Fruit fly (Drosophila melanogaster) whole organism, embryonic: ENCODE measurements around the gene HDAC4.
A peak's percentile ranks its signal among the peaks of the same experiment; 100 is the strongest.

Experiments used
- Atf6 ChIP-seq: fragments of 200-800 bp; sonication (Bioruptor generic); IDR thresholded peaks from 2 replicates; pipeline ENCODE4 v1.3.6; 2022; ENCODE audit warnings: missing biosample characterization, missing genetic modification characterization
- CG10147 ChIP-seq: fragments of 200-800 bp; sonication (Bioruptor generic); optimal IDR thresholded peaks from 2 replicates; lab custom pipeline; 2019; ENCODE audit warnings: missing biosample characterization, mild to moderate bottlenecking, missing genetic modification characterization, moderate library complexity
- CG10979 ChIP-seq: fragments of 200-800 bp; sonication (Bioruptor generic); optimal IDR thresholded peaks from 2 replicates; lab custom pipeline; 2018; ENCODE audit warnings: missing biosample characterization, mild to moderate bottlenecking, missing genetic modification characterization, moderate library complexity
- CG11504 ChIP-seq: fragments of 200-800 bp; sonication (Bioruptor generic); optimal IDR thresholded peaks from 3 replicates; lab custom pipeline; 2019; ENCODE audit warnings: missing biosample characterization, mild to moderate bottlenecking, missing genetic modification characterization, moderate library complexity
- CG13296 ChIP-seq: fragments of 200-800 bp; sonication (Bioruptor generic); optimal IDR thresholded peaks from 3 replicates; lab custom pipeline; 2018; ENCODE audit warnings: missing biosample characterization, mild to moderate bottlenecking, missing genetic modification characterization
- CG15011 ChIP-seq: fragments of 200-800 bp; sonication (Bioruptor generic); optimal IDR thresholded peaks from 3 replicates; lab custom pipeline; 2018; ENCODE audit warnings: missing biosample characterization, mild to moderate bottlenecking, missing genetic modification characterization
- CG15269 ChIP-seq: fragments of 200-800 bp; sonication (Bioruptor generic); optimal IDR thresholded peaks from 2 replicates; lab custom pipeline; 2018; ENCODE audit warnings: missing biosample characterization, mild to moderate bottlenecking, missing genetic modification characterization, moderate library complexity
- CG15601 ChIP-seq: fragments of 200-800 bp; sonication (Bioruptor generic); optimal IDR thresholded peaks from 3 replicates; lab custom pipeline; 2019; ENCODE audit warnings: missing biosample characterization, mild to moderate bottlenecking, missing genetic modification characterization, moderate library complexity
- CG17829 ChIP-seq: fragments of 200-800 bp; optimal IDR thresholded peaks from 2 replicates; lab custom pipeline; 2019; ENCODE audit warnings: missing biosample characterization, mild to moderate bottlenecking, missing genetic modification characterization, moderate library complexity
- CG18262 ChIP-seq: fragments of 200-800 bp; optimal IDR thresholded peaks from 3 replicates; lab custom pipeline; 2019; ENCODE audit warnings: missing biosample characterization, mild to moderate bottlenecking, missing genetic modification characterization, moderate library complexity
- CG1832 ChIP-seq: fragments of 200-800 bp; sonication (Bioruptor generic); optimal IDR thresholded peaks from 2 replicates; lab custom pipeline; 2017; ENCODE audit warnings: missing biosample characterization, mild to moderate bottlenecking, missing genetic modification characterization, inconsistent platforms
- CG18599 ChIP-seq: fragments of 200-800 bp; sonication (Bioruptor generic); optimal IDR thresholded peaks from 3 replicates; lab custom pipeline; 2017; ENCODE audit warnings: missing biosample characterization, missing genetic modification characterization, mild to moderate bottlenecking, moderate library complexity, missing genetic modification reagents
- CG2120 ChIP-seq: fragments of 200-800 bp; sonication (Bioruptor generic); optimal IDR thresholded peaks from 3 replicates; lab custom pipeline; 2016; ENCODE audit warnings: missing biosample characterization, missing genetic modification characterization
- CG2712 ChIP-seq: fragments of 200-800 bp; optimal IDR thresholded peaks from 3 replicates; lab custom pipeline; 2019; ENCODE audit warnings: missing biosample characterization, mild to moderate bottlenecking, missing genetic modification characterization, moderate library complexity
- CG30403 ChIP-seq: fragments of 200-800 bp; sonication (Bioruptor generic); optimal IDR thresholded peaks from 3 replicates; lab custom pipeline; 2016; ENCODE audit warnings: missing biosample characterization, missing genetic modification characterization
- CG3065 ChIP-seq: fragments of 200-800 bp; sonication (Bioruptor generic); optimal IDR thresholded peaks from 2 replicates; lab custom pipeline; 2016; ENCODE audit warnings: missing biosample characterization, missing genetic modification characterization
- CG31224 ChIP-seq: fragments of 200-800 bp; sonication (Bioruptor generic); IDR thresholded peaks from 2 replicates; pipeline ENCODE4 v1.3.6; 2022; ENCODE audit warnings: missing biosample characterization, missing genetic modification characterization
- CG34376 ChIP-seq: fragments of 200-800 bp; sonication (Bioruptor generic); optimal IDR thresholded peaks from 2 replicates; lab custom pipeline; 2018; ENCODE audit warnings: missing biosample characterization, mild to moderate bottlenecking, missing genetic modification characterization
- CG43689 ChIP-seq: fragments of 200-800 bp; sonication (Bioruptor generic); IDR thresholded peaks from 2 replicates; pipeline ENCODE4 v1.3.6; 2022; ENCODE audit warnings: missing biosample characterization, missing genetic modification characterization
- CG7839 ChIP-seq: fragments of 200-800 bp; sonication (Bioruptor generic); optimal IDR thresholded peaks from 3 replicates; lab custom pipeline; 2018; ENCODE audit warnings: missing biosample characterization, mild to moderate bottlenecking, missing genetic modification characterization, moderate library complexity
- CG9932 ChIP-seq: fragments of 200-800 bp; sonication (Bioruptor generic); IDR thresholded peaks from 2 replicates; pipeline ENCODE4 v1.3.6; 2022; ENCODE audit warnings: missing biosample characterization, missing genetic modification characterization
- D19A ChIP-seq: fragments of 200-800 bp; optimal IDR thresholded peaks from 3 replicates; lab custom pipeline; 2019; ENCODE audit warnings: missing biosample characterization, mild to moderate bottlenecking, missing genetic modification characterization, moderate library complexity
- Deaf1 ChIP-seq: fragments of 200-800 bp; optimal IDR thresholded peaks from 3 replicates; lab custom pipeline; 2019; ENCODE audit warnings: missing biosample characterization, mild to moderate bottlenecking, missing genetic modification characterization, moderate library complexity
- Dek ChIP-seq: fragments of 200-800 bp; sonication (Bioruptor generic); optimal IDR thresholded peaks from 3 replicates; lab custom pipeline; 2019; ENCODE audit warnings: missing biosample characterization, mild to moderate bottlenecking, missing genetic modification characterization, moderate library complexity
- Drgx ChIP-seq: fragments of 200-800 bp; sonication (Bioruptor generic); IDR thresholded peaks from 2 replicates; pipeline ENCODE4 v1.3.6; 2022; ENCODE audit warnings: missing biosample characterization, missing genetic modification characterization
- Hr51 ChIP-seq, 2 experiments: fragments of 200-800 bp; sonication (Bioruptor generic); optimal IDR thresholded peaks; 2 replicates in 1 of 2; 3 replicates in 1 of 2; lab custom pipeline; 2016 to 2018; ENCODE audit warnings: missing biosample characterization in 2 of 2, missing genetic modification characterization in 2 of 2, mild to moderate bottlenecking in 1 of 2, moderate library complexity in 1 of 2
- Jarid2 ChIP-seq: fragments of 200-800 bp; sonication (Bioruptor generic); optimal IDR thresholded peaks from 3 replicates; lab custom pipeline; 2017; ENCODE audit warnings: mild to moderate bottlenecking, missing biosample characterization, missing genetic modification reagents, missing genetic modification characterization
- Lpt ChIP-seq: fragments of >200 bp; optimal IDR thresholded peaks from 2 replicates; lab custom pipeline; 2018; ENCODE audit warnings: missing biosample characterization, missing genetic modification characterization
- MBD-R2 ChIP-seq: fragments of 200-800 bp; sonication (Bioruptor generic); IDR thresholded peaks from 2 replicates; pipeline ENCODE4 v1.3.6; 2022; ENCODE audit warnings: missing biosample characterization, missing genetic modification characterization
- Side ChIP-seq: fragments of 200-800 bp; sonication (Bioruptor generic); optimal IDR thresholded peaks from 2 replicates; lab custom pipeline; 2016; ENCODE audit warnings: missing biosample characterization, missing genetic modification characterization
- Six4 ChIP-seq: fragments of 200-800 bp; sonication (Bioruptor generic); optimal IDR thresholded peaks from 2 replicates; lab custom pipeline; 2016; ENCODE audit warnings: missing biosample characterization, missing genetic modification characterization
- Sry-β ChIP-seq: fragments of 200-800 bp; sonication (Bioruptor generic); optimal IDR thresholded peaks from 2 replicates; lab custom pipeline; 2018; ENCODE audit warnings: missing biosample characterization, mild to moderate bottlenecking, missing genetic modification characterization, moderate library complexity
- abd-A ChIP-seq: fragments of 200-800 bp; sonication (Bioruptor generic); optimal IDR thresholded peaks from 3 replicates; lab custom pipeline; 2019; ENCODE audit warnings: missing biosample characterization, mild to moderate bottlenecking, missing genetic modification characterization, moderate library complexity
- bowl ChIP-seq: fragments of 200-800 bp; sonication (Bioruptor generic); IDR thresholded peaks from 2 replicates; pipeline ENCODE4 v1.3.6; 2022; ENCODE audit warnings: missing biosample characterization, missing genetic modification characterization
- dm ChIP-seq: fragments of 200-800 bp; sonication (Bioruptor generic); optimal IDR thresholded peaks from 3 replicates; lab custom pipeline; 2016; ENCODE audit warnings: missing biosample characterization, missing genetic modification characterization
- fd3F ChIP-seq: fragments of 200-800 bp; sonication (Bioruptor generic); optimal IDR thresholded peaks from 2 replicates; lab custom pipeline; 2018; ENCODE audit warnings: missing biosample characterization, mild to moderate bottlenecking, missing genetic modification characterization, moderate library complexity
- fd96Cb ChIP-seq: fragments of 200-800 bp; sonication (Bioruptor generic); optimal IDR thresholded peaks from 2 replicates; lab custom pipeline; 2018; ENCODE audit warnings: missing biosample characterization, mild to moderate bottlenecking, missing genetic modification characterization, moderate library complexity
- ftz-f1 ChIP-seq: fragments of 200-800 bp; sonication (Bioruptor generic); optimal IDR thresholded peaks from 2 replicates; lab custom pipeline; 2016; ENCODE audit warnings: missing biosample characterization, missing genetic modification characterization
- grn ChIP-seq: fragments of 200-800 bp; sonication (Bioruptor generic); optimal IDR thresholded peaks from 3 replicates; lab custom pipeline; 2017; ENCODE audit warnings: missing biosample characterization, missing genetic modification characterization
- inv ChIP-seq: fragments of 200-800 bp; sonication (Bioruptor generic); IDR thresholded peaks from 2 replicates; pipeline ENCODE4 v1.3.6; 2022; ENCODE audit warnings: missing biosample characterization, missing genetic modification characterization; ENCODE audit not compliant: partially characterized antibody
- klu ChIP-seq: fragments of 200-800 bp; sonication (Bioruptor generic); IDR thresholded peaks from 2 replicates; pipeline ENCODE4 v1.3.6; 2022; ENCODE audit warnings: missing biosample characterization, missing genetic modification characterization
- lbe ChIP-seq: fragments of 200-800 bp; sonication (Bioruptor generic); optimal IDR thresholded peaks from 2 replicates; lab custom pipeline; 2016; ENCODE audit warnings: missing biosample characterization, mild to moderate bottlenecking, missing genetic modification characterization
- salm ChIP-seq: fragments of 200-800 bp; sonication (Bioruptor generic); optimal IDR thresholded peaks from 2 replicates; lab custom pipeline; 2018; ENCODE audit warnings: missing biosample characterization, mild to moderate bottlenecking, missing genetic modification characterization
- scrt ChIP-seq: fragments of 200-800 bp; sonication (Bioruptor generic); optimal IDR thresholded peaks from 2 replicates; lab custom pipeline; 2018; ENCODE audit warnings: missing biosample characterization, mild to moderate bottlenecking, missing genetic modification characterization, moderate library complexity
- sd ChIP-seq: fragments of 200-800 bp; sonication (Bioruptor generic); optimal IDR thresholded peaks from 3 replicates; lab custom pipeline; 2018; ENCODE audit warnings: missing biosample characterization, mild to moderate bottlenecking, missing genetic modification characterization, moderate library complexity
- tap ChIP-seq: fragments of 200-800 bp; optimal IDR thresholded peaks from 3 replicates; lab custom pipeline; 2019; ENCODE audit warnings: missing biosample characterization, mild to moderate bottlenecking, missing genetic modification characterization, moderate library complexity
- tgo ChIP-seq: fragments of 200-800 bp; sonication (Bioruptor generic); IDR thresholded peaks from 3 replicates; pipeline ENCODE4 v1.3.6; 2022; ENCODE audit warnings: missing biosample characterization, missing genetic modification characterization
- trh ChIP-seq: fragments of 200-800 bp; sonication (Bioruptor generic); optimal IDR thresholded peaks from 2 replicates; lab custom pipeline; 2016; ENCODE audit warnings: missing biosample characterization, missing genetic modification characterization
- unpg ChIP-seq: fragments of 200-800 bp; sonication (Bioruptor generic); optimal IDR thresholded peaks from 3 replicates; lab custom pipeline; 2018; ENCODE audit warnings: missing biosample characterization, mild to moderate bottlenecking, missing genetic modification characterization, moderate library complexity
- vvl ChIP-seq: fragments of 200-800 bp; sonication (Bioruptor generic); IDR thresholded peaks from 2 replicates; pipeline ENCODE4 v1.3.6; 2022; ENCODE audit warnings: missing biosample characterization, missing genetic modification characterization

Gene HDAC4

DNA sequence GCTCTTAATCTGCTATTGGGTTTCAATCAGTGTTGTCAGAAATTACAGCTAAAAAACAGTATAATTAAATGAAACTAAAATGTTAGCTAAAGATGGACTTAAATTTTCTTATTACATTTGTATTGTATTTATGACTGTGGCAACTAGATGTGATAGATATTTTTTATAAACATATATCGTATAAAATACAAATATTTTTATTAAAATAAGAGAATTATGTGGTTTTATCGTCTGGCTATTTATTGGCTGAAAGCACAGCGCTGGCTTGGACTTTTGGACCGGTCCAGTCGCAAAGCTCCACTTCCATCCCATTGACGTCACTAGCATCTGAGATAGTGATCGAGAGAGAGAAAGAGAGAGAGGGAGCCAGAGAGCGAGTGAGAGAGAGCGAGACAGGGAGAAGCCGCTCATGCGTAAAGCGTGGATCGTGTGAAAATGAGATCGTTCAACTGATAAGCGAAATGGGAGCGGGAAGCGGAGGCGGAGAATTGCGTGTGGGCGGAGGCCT is 34.0 kb upstream of the HDAC4 start (continued):
- no peak for TF ChIP-seq bowl (GFP tag; lab: Robert Waterston, UW)
- TF ChIP-seq salm (tag; lab: Kevin White, UChicago) = peak; percentile 39
- TF ChIP-seq Atf6 = 0 out of 2 replicates have a peak, but pooled peaks have one; percentile 22
- TF ChIP-seq sd (tag; lab: Kevin White, UChicago) = peak; percentile 0
- peak; percentile 81 for TF ChIP-seq CG13296 (GFP tag; lab: Kevin White, UChicago)
- TF ChIP-seq CG31224 = no peak
- TF ChIP-seq CG18262 = peak; percentile 38
- TF ChIP-seq ftz-f1 (GFP tag; lab: Kevin White, UChicago) = peak; percentile 62
- TF ChIP-seq Lpt (GFP tag; lab: Kevin White, UChicago) = no peak
- peak; percentile 22 for TF ChIP-seq abd-A (tag; lab: Kevin White, UChicago)
- TF ChIP-seq CG3065 (GFP tag; lab: Kevin White, UChicago) = no peak
- peak; percentile 3 for TF ChIP-seq CG34376 (GFP tag; lab: Kevin White, UChicago)
- TF ChIP-seq tgo = peak; percentile 16; the same call in 1 of the 3 replicates
- peak; percentile 76 for TF ChIP-seq CG1832 (GFP tag; lab: Kevin White, UChicago)
- peak; percentile 20 for TF ChIP-seq CG17829 (tag; lab: Kevin White, UChicago)
- TF ChIP-seq trh = no peak
- TF ChIP-seq Deaf1 (tag; lab: Kevin White, UChicago) = peak; percentile 46
- TF ChIP-seq dm (GFP tag; lab: Kevin White, UChicago) = no peak
- TF ChIP-seq CG2712 (tag; lab: Kevin White, UChicago) = peak; percentile 50
- TF ChIP-seq CG43689 (GFP tag; lab: Robert Waterston, UW) = no peak
- TF ChIP-seq CG10979 = peak; percentile 14
- TF ChIP-seq Six4 = no peak
- TF ChIP-seq D19A (tag; lab: Kevin White, UChicago) = peak; percentile 48
- TF ChIP-seq Jarid2 (GFP tag; lab: Kevin White, UChicago) = peak; percentile 21
- TF ChIP-seq CG15269 (tag; lab: Kevin White, UChicago) = peak; percentile 51
- peak; percentile 60 for TF ChIP-seq CG11504 (tag; lab: Kevin White, UChicago)
- peak; percentile 94 for TF ChIP-seq grn (GFP tag; lab: Kevin White, UChicago)
- peak; percentile 62 for TF ChIP-seq Dek (tag; lab: Kevin White, UChicago)
- TF ChIP-seq MBD-R2 (GFP tag; lab: Robert Waterston, UW) = no peak; the same call in 1 of the 2 replicates
- peak; percentile 40 for TF ChIP-seq unpg (GFP tag; lab: Kevin White, UChicago)
- peak in 1 of 2 experiments; percentile 58 for TF ChIP-seq Hr51 (GFP tag; optimal IDR thresholded peaks at IDR 0.05; lab: Kevin White, UChicago)
- TF ChIP-seq CG15011 (GFP tag; lab: Kevin White, UChicago) = no peak
- peak; percentile 91 for TF ChIP-seq CG15601 (tag; lab: Kevin White, UChicago)
- TF ChIP-seq Side (GFP tag; lab: Kevin White, UChicago) = no peak
- peak; percentile 38 for TF ChIP-seq CG30403 (GFP tag; lab: Kevin White, UChicago)
- TF ChIP-seq CG7839 = peak; percentile 53
- TF ChIP-seq vvl (GFP tag; lab: Robert Waterston, UW) = no peak
- TF ChIP-seq CG9932 = peak; percentile 41; the same call in 1 of the 2 replicates
- peak; percentile 20 for TF ChIP-seq lbe (GFP tag; lab: Kevin White, UChicago)
- peak; percentile 57 for TF ChIP-seq CG10147 (GFP tag; lab: Kevin White, UChicago)
- TF ChIP-seq Drgx (GFP tag; lab: Robert Waterston, UW) = peak; percentile 81
- TF ChIP-seq inv (GFP tag; lab: Robert Waterston, UW) = no peak
- peak; percentile 10 for TF ChIP-seq CG2120 (GFP tag; lab: Kevin White, UChicago)
- TF ChIP-seq fd3F (GFP tag; lab: Kevin White, UChicago) = peak; percentile 39
- TF ChIP-seq fd96Cb (tag; lab: Kevin White, UChicago) = no peak
- peak; percentile 63 for TF ChIP-seq CG18599 (GFP tag; lab: Kevin White, UChicago)
- TF ChIP-seq klu (GFP tag; lab: Robert Waterston, UW) = peak; percentile 26; the same call in 1 of the 2 replicates
- peak; percentile 91 for TF ChIP-seq Sry-β
- TF ChIP-seq scrt = peak; percentile 8
- peak; percentile 19 for TF ChIP-seq tap
